Fruit fly (Drosophila melanogaster) whole organism, adult: Measurements from ENCODE around the gene Fife.

ENCODE experiments used
- CG11617 ChIP-seq: fragments of 200-800 bp; sonication (Bioruptor generic); optimal IDR thresholded peaks from 2 replicates; lab custom pipeline; 2017; ENCODE audit warnings: mild to moderate bottlenecking, missing biosample characterization, missing genetic modification reagents, missing genetic modification characterization
- CG12768 ChIP-seq: fragments of 200-800 bp; sonication (Bioruptor generic); optimal IDR thresholded peaks from 2 replicates; lab custom pipeline; 2017; ENCODE audit warnings: missing biosample characterization, missing genetic modification characterization, mild to moderate bottlenecking, moderate library complexity, missing genetic modification reagents
- CG14711 ChIP-seq: fragments of 200-800 bp; sonication (Bioruptor generic); optimal IDR thresholded peaks from 2 replicates; lab custom pipeline; 2018; ENCODE audit warnings: missing biosample characterization, mild to moderate bottlenecking, missing genetic modification characterization, moderate library complexity
- CG1620 ChIP-seq: fragments of 200-800 bp; sonication (Bioruptor generic); optimal IDR thresholded peaks from 2 replicates; lab custom pipeline; 2016; ENCODE audit warnings: missing biosample characterization, missing genetic modification characterization
- CG33017 ChIP-seq: fragments of 200-800 bp; sonication (Bioruptor generic); optimal IDR thresholded peaks from 2 replicates; lab custom pipeline; 2018; ENCODE audit warnings: missing biosample characterization, mild to moderate bottlenecking, missing genetic modification characterization, moderate library complexity
- CG5204 ChIP-seq: fragments of 200-800 bp; sonication (Bioruptor generic); optimal IDR thresholded peaks from 2 replicates; lab custom pipeline; 2016; ENCODE audit warnings: missing biosample characterization, missing genetic modification characterization
- CG7045 ChIP-seq: fragments of 200-800 bp; sonication (Bioruptor generic); optimal IDR thresholded peaks from 2 replicates; lab custom pipeline; 2017; ENCODE audit warnings: missing biosample characterization, mild to moderate bottlenecking, missing genetic modification characterization
- CG7101 ChIP-seq: fragments of 200-800 bp; sonication (Bioruptor generic); optimal IDR thresholded peaks from 2 replicates; lab custom pipeline; 2018; ENCODE audit warnings: missing biosample characterization, mild to moderate bottlenecking, missing genetic modification characterization, moderate library complexity
- Clk ChIP-seq: fragments of 200-800 bp; sonication (Bioruptor generic); optimal IDR thresholded peaks from 2 replicates; lab custom pipeline; 2017; ENCODE audit warnings: missing biosample characterization, missing genetic modification characterization
- Crg-1 ChIP-seq: fragments of 200-800 bp; sonication (Bioruptor generic); optimal IDR thresholded peaks from 2 replicates; lab custom pipeline; 2016; ENCODE audit warnings: missing biosample characterization, missing genetic modification characterization
- Hr96 ChIP-seq: fragments of 200-800 bp; sonication (Bioruptor generic); optimal IDR thresholded peaks from 2 replicates; lab custom pipeline; 2016; ENCODE audit warnings: missing biosample characterization, missing genetic modification characterization
- Mnt ChIP-seq: fragments of 200-800 bp; sonication (Bioruptor generic); optimal IDR thresholded peaks from 2 replicates; lab custom pipeline; 2016; ENCODE audit warnings: missing biosample characterization, mild to moderate bottlenecking, missing genetic modification characterization
- bab1 ChIP-seq: fragments of 200-800 bp; sonication (Bioruptor generic); optimal IDR thresholded peaks from 3 replicates; lab custom pipeline; 2019; ENCODE audit warnings: missing biosample characterization, mild to moderate bottlenecking, missing genetic modification characterization, moderate library complexity
- cic ChIP-seq: fragments of 200-800 bp; sonication (Bioruptor generic); optimal IDR thresholded peaks from 2 replicates; lab custom pipeline; 2017; ENCODE audit warnings: missing biosample characterization, mild to moderate bottlenecking, missing genetic modification characterization, moderate library complexity
- cnc ChIP-seq, 2 experiments: fragments of >200 bp; optimal IDR thresholded peaks; 2 replicates each; lab custom pipeline; 2017
- kay ChIP-seq: fragments of 200-800 bp; sonication (Bioruptor generic); peaks from one replicate; lab custom pipeline; 2016; ENCODE audit warnings: missing biosample characterization, missing genetic modification characterization, borderline replicate concordance
- ovo ChIP-seq: fragments of 200-800 bp; sonication (Bioruptor generic); optimal IDR thresholded peaks from 2 replicates; lab custom pipeline; 2016; ENCODE audit warnings: missing biosample characterization, missing genetic modification characterization
- pad ChIP-seq: fragments of 200-800 bp; sonication (Bioruptor generic); optimal IDR thresholded peaks from 3 replicates; lab custom pipeline; 2017; ENCODE audit warnings: missing biosample characterization, missing genetic modification characterization, mild to moderate bottlenecking, moderate library complexity, missing genetic modification reagents
- tj ChIP-seq: fragments of 200-800 bp; sonication (Bioruptor generic); optimal IDR thresholded peaks from 3 replicates; lab custom pipeline; 2017; ENCODE audit warnings: missing biosample characterization, mild to moderate bottlenecking, missing genetic modification characterization, moderate library complexity
- toe ChIP-seq: fragments of 200-800 bp; sonication (Bioruptor generic); optimal IDR thresholded peaks from 2 replicates; lab custom pipeline; 2016; ENCODE audit warnings: missing biosample characterization, missing genetic modification characterization

The Fife gene

dm6 chr3L:2734363-2735160, 23.1 kb upstream of the Fife start:
- TF ChIP-seq kay (GFP tag; lab: Kevin White, UChicago) = peak; percentile 86
- TF ChIP-seq cic = peak; percentile 62
- no peak for TF ChIP-seq CG12768 (GFP tag; lab: Kevin White, UChicago)

dm6 chr3L:2733208-2733607, 21.7 kb upstream of the Fife start:
- TF ChIP-seq bab1 (GFP tag; lab: Kevin White, UChicago) (peak; percentile 33), CG33017 (tag; lab: Kevin White, UChicago) (peak; percentile 41), toe (GFP tag; lab: Kevin White, UChicago) (peak; percentile 23), CG7101 (tag; lab: Kevin White, UChicago) (peak; percentile 35), Hr96 (GFP tag; lab: Kevin White, UChicago) (peak; percentile 30), tj (GFP tag; lab: Kevin White, UChicago) (no peak), CG5204 (GFP tag; lab: Kevin White, UChicago) (peak; percentile 55), CG7045 (peak; percentile 49), cic (no peak), CG1620 (GFP tag; lab: Kevin White, UChicago) (no peak), CG12768 (GFP tag; lab: Kevin White, UChicago) (no peak), CG14711 (peak; percentile 46), kay (GFP tag; lab: Kevin White, UChicago) (peak; percentile 52)

- TF ChIP-seq kay (GFP tag; lab: Kevin White, UChicago) = no peak
- TF ChIP-seq tj (GFP tag; lab: Kevin White, UChicago) = no peak
- no peak for TF ChIP-seq pad (GFP tag; lab: Kevin White, UChicago)
- TF ChIP-seq CG1620 (GFP tag; lab: Kevin White, UChicago) = no peak
- no peak for TF ChIP-seq CG7101 (tag; lab: Kevin White, UChicago)
- TF ChIP-seq bab1 (GFP tag; lab: Kevin White, UChicago) = no peak
- no peak for TF ChIP-seq CG12768 (GFP tag; lab: Kevin White, UChicago)
- no peak for TF ChIP-seq Hr96 (GFP tag; lab: Kevin White, UChicago)
- no peak for TF ChIP-seq cnc (optimal IDR thresholded peaks at IDR 0.05; lab: Kevin White, UChicago)
- TF ChIP-seq CG5204 (GFP tag; lab: Kevin White, UChicago) = no peak
Observed at dm6 chr3L:2730911-2731310, 19.4 kb upstream of the Fife start.

dm6 chr3L:2727023-2727422, 15.5 kb upstream of the Fife start:
- TF ChIP-seq CG1620 (GFP tag; lab: Kevin White, UChicago) (no peak), Hr96 (GFP tag; lab: Kevin White, UChicago) (no peak), cic (no peak), CG12768 (GFP tag; lab: Kevin White, UChicago) (no peak), CG33017 (tag; lab: Kevin White, UChicago) (no peak), Crg-1 (GFP tag; lab: Kevin White, UChicago) (no peak), cnc (optimal IDR thresholded peaks at IDR 0.05; lab: Kevin White, UChicago) (no peak)

dm6 chr3L:2712598-2713216, 1.2 kb upstream of the Fife start:
- TF ChIP-seq tj (GFP tag; lab: Kevin White, UChicago) = no peak
- no peak for TF ChIP-seq pad (GFP tag; lab: Kevin White, UChicago)
- TF ChIP-seq CG11617 (GFP tag; lab: Kevin White, UChicago) = no peak
- no peak for TF ChIP-seq CG14711
- no peak for TF ChIP-seq Clk (GFP tag; lab: Kevin White, UChicago)
- TF ChIP-seq Crg-1 (GFP tag; lab: Kevin White, UChicago) = no peak
- no peak for TF ChIP-seq cic
- TF ChIP-seq kay (GFP tag; lab: Kevin White, UChicago) = no peak
- TF ChIP-seq CG1620 (GFP tag; lab: Kevin White, UChicago) = no peak
- no peak for TF ChIP-seq CG5204 (GFP tag; lab: Kevin White, UChicago)
- TF ChIP-seq ovo (GFP tag; lab: Kevin White, UChicago) = no peak
- TF ChIP-seq CG33017 (tag; lab: Kevin White, UChicago) = no peak
- no peak for TF ChIP-seq CG7045
- no peak for TF ChIP-seq Mnt (GFP tag; lab: Kevin White, UChicago)
- no peak for TF ChIP-seq cnc (optimal IDR thresholded peaks at IDR 0.05; lab: Kevin White, UChicago)
- TF ChIP-seq CG12768 (GFP tag; lab: Kevin White, UChicago) = no peak
- TF ChIP-seq Hr96 (GFP tag; lab: Kevin White, UChicago) = no peak
- no peak for TF ChIP-seq CG7101 (tag; lab: Kevin White, UChicago)

dm6 chr3L:2702474-2702873, 9.0 kb downstream of the Fife start:
- no peak for TF ChIP-seq CG12768 (GFP tag; lab: Kevin White, UChicago)
- TF ChIP-seq tj (GFP tag; lab: Kevin White, UChicago) = no peak
- TF ChIP-seq CG33017 (tag; lab: Kevin White, UChicago) = no peak
- no peak for TF ChIP-seq CG14711
- no peak for TF ChIP-seq cic
- TF ChIP-seq CG5204 (GFP tag; lab: Kevin White, UChicago) = no peak
- no peak for TF ChIP-seq ovo (GFP tag; lab: Kevin White, UChicago)
- TF ChIP-seq toe (GFP tag; lab: Kevin White, UChicago) = no peak
- TF ChIP-seq CG7101 (tag; lab: Kevin White, UChicago) = no peak
- no peak for TF ChIP-seq cnc (optimal IDR thresholded peaks at IDR 0.05; lab: Kevin White, UChicago)
- no peak for TF ChIP-seq Hr96 (GFP tag; lab: Kevin White, UChicago)
- TF ChIP-seq bab1 (GFP tag; lab: Kevin White, UChicago) = no peak
- TF ChIP-seq CG7045 = no peak
- no peak for TF ChIP-seq CG11617 (GFP tag; lab: Kevin White, UChicago)
- TF ChIP-seq kay (GFP tag; lab: Kevin White, UChicago) = no peak
- TF ChIP-seq Crg-1 (GFP tag; lab: Kevin White, UChicago) = no peak
- TF ChIP-seq Mnt (GFP tag; lab: Kevin White, UChicago) = no peak
